Fruit fly (Drosophila melanogaster) whole organism, embryonic: ENCODE data around the gene CG15914.

Experiments
- Atf6 ChIP-seq: fragments of 200-800 bp; sonication (Bioruptor generic); IDR thresholded peaks from 2 replicates; pipeline ENCODE4 v1.3.6; 2022; ENCODE audit warnings: missing biosample characterization, missing genetic modification characterization
- CG11085 ChIP-seq: fragments of 200-800 bp; sonication (Bioruptor generic); IDR thresholded peaks from 2 replicates; pipeline ENCODE4 v1.3.6; 2022; ENCODE audit warnings: missing biosample characterization, missing genetic modification characterization
- CG12769 ChIP-seq: fragments of 200-800 bp; sonication (Bioruptor generic); optimal IDR thresholded peaks from 2 replicates; lab custom pipeline; 2019; ENCODE audit warnings: missing biosample characterization, mild to moderate bottlenecking, missing genetic modification characterization, moderate library complexity
- CG13287 ChIP-seq: fragments of 200-800 bp; sonication (Bioruptor generic); IDR thresholded peaks from 2 replicates; pipeline ENCODE4 v1.3.6; 2022; ENCODE audit warnings: missing biosample characterization, missing genetic modification characterization; ENCODE audit not compliant: partially characterized antibody
- CG2199 ChIP-seq: fragments of 200-800 bp; sonication (Bioruptor generic); IDR thresholded peaks from 3 replicates; pipeline ENCODE4 v1.3.6; 2022; ENCODE audit warnings: missing biosample characterization, missing genetic modification characterization
- CG3995 ChIP-seq: fragments of 200-800 bp; sonication (Bioruptor generic); optimal IDR thresholded peaks from 3 replicates; lab custom pipeline; 2016; ENCODE audit warnings: missing biosample characterization, missing genetic modification characterization
- CG7357 ChIP-seq: fragments of 200-800 bp; sonication (Bioruptor generic); IDR thresholded peaks from 3 replicates; pipeline ENCODE4 v1.3.6; 2022; ENCODE audit warnings: missing biosample characterization, missing genetic modification characterization
- CG8089 ChIP-seq: fragments of 200-800 bp; sonication (Bioruptor generic); optimal IDR thresholded peaks from 3 replicates; lab custom pipeline; 2016; ENCODE audit warnings: missing biosample characterization, missing genetic modification characterization
- Chrac-16 ChIP-seq: fragments of 200-800 bp; sonication (Bioruptor generic); optimal IDR thresholded peaks from 3 replicates; lab custom pipeline; 2016; ENCODE audit warnings: missing biosample characterization, missing genetic modification characterization
- Dad ChIP-seq: fragments of 200-800 bp; sonication (Bioruptor generic); optimal IDR thresholded peaks from 3 replicates; lab custom pipeline; 2016; ENCODE audit warnings: missing biosample characterization, missing genetic modification characterization
- Deaf1 ChIP-seq: fragments of 200-800 bp; optimal IDR thresholded peaks from 3 replicates; lab custom pipeline; 2019; ENCODE audit warnings: missing biosample characterization, mild to moderate bottlenecking, missing genetic modification characterization, moderate library complexity
- Ets65A ChIP-seq: fragments of 200-800 bp; sonication (Bioruptor generic); peaks from one replicate; lab custom pipeline; 2016; ENCODE audit warnings: missing biosample characterization, missing genetic modification characterization
- Fer2 ChIP-seq: fragments of 200-800 bp; sonication (Bioruptor generic); optimal IDR thresholded peaks from 2 replicates; lab custom pipeline; 2018; ENCODE audit warnings: missing biosample characterization, mild to moderate bottlenecking, missing genetic modification characterization, moderate library complexity
- Hr3 ChIP-seq: fragments of 200-800 bp; sonication (Bioruptor generic); optimal IDR thresholded peaks from 3 replicates; lab custom pipeline; 2016; ENCODE audit warnings: missing biosample characterization, missing genetic modification characterization
- MESR4 ChIP-seq: fragments of 200-800 bp; sonication (Bioruptor generic); optimal IDR thresholded peaks from 2 replicates; lab custom pipeline; 2018; ENCODE audit warnings: missing biosample characterization, mild to moderate bottlenecking, missing genetic modification characterization, moderate library complexity
- Med ChIP-seq: fragments of 200-800 bp; sonication (Bioruptor generic); peaks from one replicate; lab custom pipeline; 2016; ENCODE audit warnings: missing biosample characterization, missing genetic modification characterization, mild to moderate bottlenecking, inconsistent platforms, moderate library complexity
- NC2α ChIP-seq: fragments of 200-800 bp; sonication (Bioruptor generic); optimal IDR thresholded peaks from 2 replicates; lab custom pipeline; 2016; ENCODE audit warnings: missing biosample characterization, missing genetic modification characterization
- PHDP ChIP-seq: fragments of 200-800 bp; sonication (Bioruptor generic); optimal IDR thresholded peaks from 3 replicates; lab custom pipeline; 2018; ENCODE audit warnings: missing biosample characterization, mild to moderate bottlenecking, missing genetic modification characterization, moderate library complexity
- Sry-δ ChIP-seq: fragments of 200-800 bp; sonication (Bioruptor generic); optimal IDR thresholded peaks from 2 replicates; lab custom pipeline; 2016; ENCODE audit warnings: missing biosample characterization, missing genetic modification characterization
- Stat92E ChIP-seq, 3 experiments: fragments of >200 bp in 2 of 3; fragments of 200-800 bp in 1 of 3; sonication (Bioruptor generic) in 1 of 3; optimal IDR thresholded peaks; 2 replicates each; lab custom pipeline; 2017 to 2019; ENCODE audit warnings: missing biosample characterization in 3 of 3, missing genetic modification characterization in 3 of 3, mild to moderate bottlenecking in 1 of 3, moderate library complexity in 1 of 3
- Trl ChIP-seq, 3 experiments: fragments of >200 bp in 2 of 3; fragments of 200-800 bp in 1 of 3; sonication (Bioruptor generic) in 1 of 3; optimal IDR thresholded peaks; 2 replicates in 1 of 3; 3 replicates in 2 of 3; lab custom pipeline; 2016 to 2017; ENCODE audit warnings: missing biosample characterization in 1 of 3, missing genetic modification characterization in 1 of 3
- abd-A ChIP-seq: fragments of 200-800 bp; sonication (Bioruptor generic); optimal IDR thresholded peaks from 3 replicates; lab custom pipeline; 2019; ENCODE audit warnings: missing biosample characterization, mild to moderate bottlenecking, missing genetic modification characterization, moderate library complexity
- aop ChIP-seq: fragments of 200-800 bp; sonication (Bioruptor generic); IDR thresholded peaks from 2 replicates; pipeline ENCODE4 v1.3.6; 2022; ENCODE audit warnings: missing biosample characterization, missing genetic modification characterization
- az2 ChIP-seq: fragments of 200-800 bp; sonication (Bioruptor generic); optimal IDR thresholded peaks from 3 replicates; lab custom pipeline; 2016; ENCODE audit warnings: missing biosample characterization, missing genetic modification characterization
- ci ChIP-seq: fragments of 200-800 bp; sonication (Bioruptor generic); IDR thresholded peaks from 3 replicates; pipeline ENCODE4 v1.3.6; 2022; ENCODE audit warnings: missing biosample characterization, missing genetic modification characterization
- crc ChIP-seq: fragments of 200-800 bp; sonication (Bioruptor generic); optimal IDR thresholded peaks from 2 replicates; lab custom pipeline; 2016; ENCODE audit warnings: missing biosample characterization, missing genetic modification characterization
- dan ChIP-seq: fragments of 200-800 bp; sonication (Bioruptor generic); IDR thresholded peaks from 2 replicates; pipeline ENCODE4 v1.3.6; 2022; ENCODE audit warnings: missing biosample characterization, missing genetic modification characterization
- emc ChIP-seq: fragments of 200-800 bp; sonication (Bioruptor generic); optimal IDR thresholded peaks from 2 replicates; lab custom pipeline; 2016; ENCODE audit warnings: missing biosample characterization, missing genetic modification characterization
- ems ChIP-seq: fragments of 200-800 bp; sonication (Bioruptor generic); optimal IDR thresholded peaks from 3 replicates; lab custom pipeline; 2016; ENCODE audit warnings: missing biosample characterization, missing genetic modification characterization
- eve ChIP-seq, 2 experiments: fragments of >200 bp; optimal IDR thresholded peaks; 2 replicates each; lab custom pipeline; 2017; ENCODE audit warnings: missing biosample characterization in 2 of 2, missing genetic modification characterization in 2 of 2
- fru ChIP-seq: fragments of >200 bp; optimal IDR thresholded peaks from 2 replicates; lab custom pipeline; 2017
- insv ChIP-seq, 2 experiments: fragments of 200-800 bp; sonication (Bioruptor generic); optimal IDR thresholded peaks; 3 replicates each; lab custom pipeline; 2016 to 2018; ENCODE audit warnings: missing biosample characterization in 2 of 2, missing genetic modification characterization in 2 of 2
- inv ChIP-seq: fragments of 200-800 bp; sonication (Bioruptor generic); IDR thresholded peaks from 2 replicates; pipeline ENCODE4 v1.3.6; 2022; ENCODE audit warnings: missing biosample characterization, missing genetic modification characterization; ENCODE audit not compliant: partially characterized antibody
- klu ChIP-seq: fragments of 200-800 bp; sonication (Bioruptor generic); IDR thresholded peaks from 2 replicates; pipeline ENCODE4 v1.3.6; 2022; ENCODE audit warnings: missing biosample characterization, missing genetic modification characterization
- lbe ChIP-seq: fragments of 200-800 bp; sonication (Bioruptor generic); optimal IDR thresholded peaks from 2 replicates; lab custom pipeline; 2016; ENCODE audit warnings: missing biosample characterization, mild to moderate bottlenecking, missing genetic modification characterization
- lola ChIP-seq, 3 experiments: fragments of >200 bp in 2 of 3; fragments of 200-800 bp in 1 of 3; sonication (Bioruptor generic) in 1 of 3; optimal IDR thresholded peaks; 2 replicates each; lab custom pipeline; 2017 to 2019; ENCODE audit warnings: missing biosample characterization in 3 of 3, missing genetic modification characterization in 3 of 3, mild to moderate bottlenecking in 1 of 3, moderate library complexity in 1 of 3
- mirr ChIP-seq: fragments of 200-800 bp; sonication (Bioruptor generic); optimal IDR thresholded peaks from 3 replicates; lab custom pipeline; 2018; ENCODE audit warnings: missing biosample characterization, mild to moderate bottlenecking, missing genetic modification characterization
- nom ChIP-seq: fragments of 200-800 bp; sonication (Bioruptor generic); optimal IDR thresholded peaks from 2 replicates; lab custom pipeline; 2017; ENCODE audit warnings: missing biosample characterization, missing genetic modification characterization, mild to moderate bottlenecking, moderate library complexity, missing genetic modification reagents
- pfk ChIP-seq: fragments of 200-800 bp; sonication (Bioruptor generic); optimal IDR thresholded peaks from 2 replicates; lab custom pipeline; 2018; ENCODE audit warnings: missing biosample characterization, mild to moderate bottlenecking, missing genetic modification characterization, moderate library complexity
- pros ChIP-seq: fragments of 200-800 bp; sonication (Bioruptor generic); optimal IDR thresholded peaks from 3 replicates; lab custom pipeline; 2019; ENCODE audit warnings: missing biosample characterization, mild to moderate bottlenecking, missing genetic modification characterization, moderate library complexity
- ranshi ChIP-seq: fragments of 200-800 bp; sonication (Bioruptor generic); IDR thresholded peaks from 2 replicates; pipeline ENCODE4 v1.3.6; 2022; ENCODE audit warnings: missing biosample characterization, missing genetic modification characterization
- sd ChIP-seq: fragments of 200-800 bp; sonication (Bioruptor generic); optimal IDR thresholded peaks from 3 replicates; lab custom pipeline; 2018; ENCODE audit warnings: missing biosample characterization, mild to moderate bottlenecking, missing genetic modification characterization, moderate library complexity
- sens ChIP-seq: fragments of 200-800 bp; sonication (Bioruptor generic); peaks from one replicate; lab custom pipeline; 2016; ENCODE audit warnings: missing biosample characterization, missing genetic modification characterization
- so ChIP-seq: fragments of 200-800 bp; sonication (Bioruptor generic); IDR thresholded peaks from 3 replicates; pipeline ENCODE4 v1.3.6; 2022; ENCODE audit warnings: missing biosample characterization, missing genetic modification characterization
- sr ChIP-seq: fragments of 200-800 bp; sonication (Bioruptor generic); IDR thresholded peaks from 3 replicates; pipeline ENCODE4 v1.3.6; 2022; ENCODE audit warnings: missing biosample characterization, missing genetic modification characterization
- unc-4 ChIP-seq: fragments of 200-800 bp; sonication (Bioruptor generic); IDR thresholded peaks from 2 replicates; pipeline ENCODE4 v1.3.6; 2022; ENCODE audit warnings: missing biosample characterization, missing genetic modification characterization; ENCODE audit not compliant: partially characterized antibody

The CG15914 gene

dm6 chrX:15811666-15812614 lies 41.3 kb upstream of the CG15914 start (continued):
- TF ChIP-seq emc (GFP tag; lab: Kevin White, UChicago) (no peak), Hr3 (no peak), pfk (GFP tag; lab: Kevin White, UChicago) (no peak), aop (GFP tag; lab: Robert Waterston, UW) (no peak), klu (GFP tag; lab: Robert Waterston, UW) (no peak), mirr (GFP tag; lab: Kevin White, UChicago) (peak; percentile 44), ranshi (GFP tag; lab: Robert Waterston, UW) (no peak), Atf6 (GFP tag; lab: Robert Waterston, UW) (peak; percentile 4; the same call in 1 of the 2 replicates), so (GFP tag; lab: Robert Waterston, UW) (peak; percentile 38; the same call in 2 of the 3 replicates), az2 (no peak), inv (GFP tag; lab: Robert Waterston, UW) (no peak; the same call in 1 of the 2 replicates), Sry-δ (GFP tag; lab: Kevin White, UChicago) (no peak), CG8089 (GFP tag; lab: Kevin White, UChicago) (no peak), sr (GFP tag; lab: Robert Waterston, UW) (peak; percentile 82)

- TF ChIP-seq sens (GFP tag; lab: Kevin White, UChicago), result peak; percentile 68
- no peak for TF ChIP-seq CG3995 (GFP tag; lab: Kevin White, UChicago)
- TF ChIP-seq Med (GFP tag; lab: Kevin White, UChicago), result peak; percentile 71
- TF ChIP-seq crc (GFP tag; lab: Kevin White, UChicago), result no peak
- peak in 1 of 3 experiments; percentile 22 for TF ChIP-seq lola (GFP tag; optimal IDR thresholded peaks at IDR 0.05; lab: Kevin White, UChicago)
- TF ChIP-seq CG11085 (GFP tag; lab: Robert Waterston, UW), result no peak
- TF ChIP-seq PHDP, result no peak
- TF ChIP-seq fru, result no peak
- TF ChIP-seq dan (GFP tag; lab: Robert Waterston, UW), result no peak
- TF ChIP-seq eve (GFP tag; optimal IDR thresholded peaks at IDR 0.05; lab: Kevin White, UChicago), result peak in 1 of 2 experiments; percentile 14
- TF ChIP-seq NC2α (GFP tag; lab: Kevin White, UChicago), result no peak
Observed at dm6 chrX:15812615-15812995, 40.6 kb upstream of the CG15914 start.

dm6 chrX:15813224-15813623 lies 40.0 kb upstream of the CG15914 start:
- no peak for TF ChIP-seq MESR4 (GFP tag; lab: Kevin White, UChicago)
- peak; percentile 61 for TF ChIP-seq pros (GFP tag; lab: Kevin White, UChicago)
- peak in 1 of 2 experiments; percentile 5 for TF ChIP-seq insv (GFP tag; optimal IDR thresholded peaks at IDR 0.05; lab: Kevin White, UChicago)
- no peak for TF ChIP-seq Fer2 (tag; lab: Kevin White, UChicago)
- no peak for TF ChIP-seq Dad (GFP tag; lab: Kevin White, UChicago)
- 0 out of 2 replicates have a peak, but pooled peaks have one; percentile 11 for TF ChIP-seq CG13287 (GFP tag; lab: Robert Waterston, UW)
- TF ChIP-seq CG2199, result peak; percentile 83; the same call in 2 of the 3 replicates
- TF ChIP-seq lbe (GFP tag; lab: Kevin White, UChicago), result peak; percentile 62
- TF ChIP-seq Trl (optimal IDR thresholded peaks at IDR 0.05; lab: Kevin White, UChicago), result peak; percentile 85 to 90
- no peak for TF ChIP-seq Trl (GFP tag; optimal IDR thresholded peaks at IDR 0.05; lab: Kevin White, UChicago)
- peak in 1 of 3 experiments; percentile 68 for TF ChIP-seq Stat92E (GFP tag; optimal IDR thresholded peaks at IDR 0.05; lab: Kevin White, UChicago)
- TF ChIP-seq CG12769, result peak; percentile 50
- peak; percentile 9 for TF ChIP-seq Deaf1 (tag; lab: Kevin White, UChicago)
- no peak for TF ChIP-seq ems (GFP tag; lab: Kevin White, UChicago)
- no peak for TF ChIP-seq Chrac-16
- TF ChIP-seq unc-4 (GFP tag; lab: Robert Waterston, UW), result no peak
- peak; percentile 5 for TF ChIP-seq Ets65A
- TF ChIP-seq sd (tag; lab: Kevin White, UChicago), result peak; percentile 66
- TF ChIP-seq ci (GFP tag; lab: Robert Waterston, UW), result 0 out of 3 replicates have a peak, but pooled peaks have one; percentile 16
- TF ChIP-seq abd-A, result peak; percentile 20
- peak; percentile 20 for TF ChIP-seq nom
- TF ChIP-seq CG7357, result 0 out of 3 replicates have a peak, but pooled peaks have one; percentile 14
